Fruit fly (Drosophila melanogaster): Measurements from ENCODE around the gene qua.

DNA sequence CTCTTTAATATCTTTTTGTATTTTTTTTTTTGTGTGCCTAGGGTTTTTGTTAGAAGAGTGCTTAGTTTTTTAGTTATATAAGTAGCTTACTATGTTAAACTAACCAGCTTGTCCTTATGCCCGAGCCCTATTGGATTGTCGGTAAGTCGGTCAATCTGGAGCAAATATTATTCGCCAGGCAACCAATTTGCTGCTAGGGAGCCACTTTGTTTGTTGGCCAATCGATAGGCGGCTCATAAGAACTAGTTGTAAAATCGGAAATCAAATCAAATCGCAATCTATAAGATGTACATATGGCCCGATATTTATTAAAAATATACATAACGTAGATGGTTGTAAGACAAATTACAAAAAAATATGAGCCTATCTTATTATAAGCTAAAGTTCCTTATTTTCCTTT, 32.0 kb upstream of the qua start, which contains the start of gene CG15144:
- TF ChIP-seq CG12605 (GFP tag; IDR thresholded peaks at IDR 0.05) (no peak), CG13204 (GFP tag; optimal IDR thresholded peaks at IDR 0.05) (no peak), EcR (GFP tag; optimal IDR thresholded peaks at IDR 0.05) (no peak)

Data from whole organism, pupa.